Worm (Caenorhabditis elegans): Measurements from ENCODE around the gene B0563.1.

The B0563.1 gene

DNA sequence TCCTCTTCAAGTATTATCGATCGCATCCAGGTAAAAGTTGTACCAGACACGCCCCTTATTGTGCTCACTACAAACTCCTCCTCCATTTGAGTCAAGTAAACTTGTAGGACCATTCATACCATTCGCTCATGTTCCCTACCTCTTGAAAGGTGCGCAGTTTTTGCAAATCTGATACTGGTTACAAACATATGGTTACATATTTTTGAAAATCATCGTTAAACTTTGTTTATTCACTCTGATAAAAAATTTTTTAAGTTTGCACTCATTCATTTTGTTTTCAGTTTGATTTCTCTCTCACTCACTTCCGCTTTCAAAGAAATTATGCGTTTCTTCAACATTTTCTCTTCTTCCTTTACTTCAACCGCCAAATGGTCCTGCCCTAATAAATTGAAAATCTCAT, at the start of gene B0563.1:
Gene B0563.1 (plus strand): TSS at position 301 of the 400 bp plus-strand sequence.
- no peak for TF ChIP-seq unc-62 (GFP tag; optimal IDR thresholded peaks at IDR 0.05)

DNA sequence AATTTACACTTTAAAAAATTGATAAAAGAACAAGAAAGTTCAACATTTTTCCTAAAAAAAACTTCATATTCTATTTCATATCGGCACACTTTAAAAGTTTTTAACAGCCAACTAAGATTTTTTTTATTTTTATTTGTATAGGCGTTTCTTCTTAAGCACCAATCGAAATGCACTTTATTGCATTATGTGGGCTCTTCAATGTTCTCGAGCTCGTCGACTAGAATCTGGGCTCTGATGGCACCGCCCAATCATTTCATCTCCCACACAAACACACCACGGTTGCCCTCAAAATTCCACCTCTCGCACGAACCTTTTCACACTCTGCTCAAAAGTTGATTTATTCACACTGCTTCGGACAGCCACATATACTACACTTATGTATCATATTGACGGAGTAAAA, 33.9 kb upstream of the B0563.1 start, which contains the start of gene B0563.6:
Gene B0563.6 (plus strand): TSS at position 301 of the 400 bp plus-strand sequence.
- TF ChIP-seq unc-62 (GFP tag; optimal IDR thresholded peaks at IDR 0.05): no peak

ce11 chrX:9145848-9146247, 25.5 kb upstream of the B0563.1 start, which contains the start of gene B0563.5:
Gene B0563.5 (plus strand): TSS chrX:9146148.
- TF ChIP-seq unc-62 (GFP tag; optimal IDR thresholded peaks at IDR 0.05): no peak

DNA sequence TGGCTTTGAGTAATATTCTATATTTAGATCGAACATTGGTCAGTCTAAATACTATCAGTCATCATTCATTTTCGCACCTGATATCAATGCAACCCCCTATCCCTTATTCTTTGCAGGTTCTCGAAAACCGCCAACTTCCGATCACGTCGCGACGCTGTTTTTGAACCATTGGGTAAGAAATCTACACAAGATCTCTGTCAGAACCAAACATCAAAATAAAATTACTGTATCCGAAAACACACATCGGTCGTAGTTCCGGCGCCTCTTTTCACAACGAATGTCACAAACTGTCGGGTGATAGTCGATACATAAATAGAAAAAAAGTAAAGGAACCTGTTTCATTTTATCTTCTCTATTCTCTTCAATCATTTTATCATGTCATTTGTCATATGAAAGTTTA, 24.4 kb upstream of the B0563.1 start:
- TF ChIP-seq unc-62 (GFP tag; optimal IDR thresholded peaks at IDR 0.05): no peak

DNA sequence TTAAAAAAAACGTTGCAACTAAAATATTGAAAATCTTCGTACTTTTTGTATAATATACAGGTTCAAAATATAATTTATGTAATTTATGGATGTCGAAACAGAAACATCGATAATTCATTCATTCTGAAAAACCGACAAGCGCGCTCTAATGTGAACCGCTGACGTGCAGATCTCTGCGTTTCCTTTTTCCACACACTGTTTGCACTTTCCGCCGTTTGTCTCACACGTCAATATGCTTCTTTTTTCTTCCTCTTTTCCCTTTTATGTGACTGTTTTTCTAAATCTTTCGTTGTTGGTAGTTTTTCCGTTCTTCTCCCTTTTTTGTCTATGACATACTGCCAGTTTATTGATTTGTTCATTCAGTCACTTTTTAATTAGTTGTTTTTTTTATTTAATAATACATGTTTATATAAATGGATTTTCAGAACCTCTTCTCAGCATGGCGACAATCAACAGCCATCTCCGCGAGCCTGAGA, 21.0 kb upstream of the B0563.1 start, which contains the start of gene tmbi-4:
Gene tmbi-4 (plus strand): TSS at position 426 of the 476 bp plus-strand sequence.
- no peak for TF ChIP-seq unc-62 (GFP tag; optimal IDR thresholded peaks at IDR 0.05)

- TF ChIP-seq unc-62 (GFP tag; optimal IDR thresholded peaks at IDR 0.05): no peak
Measured at ce11 chrX:9154216-9154615, 17.1 kb upstream of the B0563.1 start, which contains the start of gene B0563.7. Gene B0563.7 (minus strand): TSS chrX:9154316.

ce11 chrX:9155751-9156150, 15.6 kb upstream of the B0563.1 start:
- no peak for TF ChIP-seq unc-62 (GFP tag; optimal IDR thresholded peaks at IDR 0.05)

ce11 chrX:9161253-9161904, 10.0 kb upstream of the B0563.1 start:
- TF ChIP-seq unc-62 (GFP tag; optimal IDR thresholded peaks at IDR 0.05): no peak

DNA sequence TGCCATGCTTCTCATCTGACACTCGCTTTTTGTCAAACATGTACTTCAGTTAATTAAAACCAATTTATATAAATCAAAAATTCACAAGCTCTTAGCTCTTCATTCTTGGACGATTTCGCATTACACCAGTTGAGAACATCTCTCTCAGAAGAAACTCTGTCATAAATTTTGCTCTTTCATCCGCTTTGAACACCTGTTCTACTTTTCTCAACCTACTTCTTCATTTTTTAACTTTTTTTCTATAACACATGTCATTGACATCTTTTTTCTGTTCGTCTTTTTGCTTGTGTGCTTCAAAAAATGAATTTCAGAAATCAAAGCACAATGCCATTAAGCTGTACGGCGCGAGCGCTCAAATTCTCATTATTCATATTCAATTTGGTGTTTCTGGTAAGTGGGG, 8.5 kb upstream of the B0563.1 start, which contains the start of gene tsp-11:
Gene tsp-11 (plus strand): TSS at position 301 of the 400 bp plus-strand sequence.
- TF ChIP-seq unc-62 (GFP tag; optimal IDR thresholded peaks at IDR 0.05): no peak

- TF ChIP-seq unc-62 (GFP tag; optimal IDR thresholded peaks at IDR 0.05): no peak
Measured at ce11 chrX:9166921-9167320, 4.4 kb upstream of the B0563.1 start, which contains the start of gene B0563.10. Gene B0563.10 (minus strand): TSS chrX:9167245.

ce11 chrX:9168239-9168638, 3.1 kb upstream of the B0563.1 start, which contains the start of gene B0563.9:
Gene B0563.9 (plus strand): TSS chrX:9168539.
- TF ChIP-seq unc-62 (GFP tag; optimal IDR thresholded peaks at IDR 0.05): no peak

DNA sequence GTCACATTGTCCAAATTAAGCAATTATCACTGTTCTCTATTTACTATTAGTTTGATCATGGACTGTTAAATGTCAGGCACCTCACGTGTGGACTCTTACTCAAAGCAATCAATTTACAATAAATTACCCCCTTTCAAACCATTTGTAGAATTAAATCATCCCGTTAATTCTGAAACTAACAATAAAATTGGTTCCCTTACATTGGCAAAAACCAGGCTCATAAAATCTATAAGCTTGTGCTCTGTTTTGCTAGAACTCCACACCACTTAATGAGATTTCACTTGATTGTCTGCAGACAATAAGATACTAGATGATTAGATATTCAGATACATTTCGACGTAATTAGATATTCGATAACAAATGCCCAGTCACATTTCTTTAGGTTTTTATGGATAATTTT, 1.3 kb upstream of the B0563.1 start:
- TF ChIP-seq unc-62 (GFP tag; optimal IDR thresholded peaks at IDR 0.05): no peak

- TF ChIP-seq unc-62 (GFP tag; optimal IDR thresholded peaks at IDR 0.05): no peak
Measured at ce11 chrX:9172278-9172677, 937 bp downstream of the B0563.1 start, which contains the start of gene B0563.18. Gene B0563.18 (plus strand): TSS chrX:9172578.

- TF ChIP-seq unc-62 (GFP tag; optimal IDR thresholded peaks at IDR 0.05): no peak
Measured at ce11 chrX:9172733-9173132, 1.4 kb downstream of the B0563.1 start.

DNA sequence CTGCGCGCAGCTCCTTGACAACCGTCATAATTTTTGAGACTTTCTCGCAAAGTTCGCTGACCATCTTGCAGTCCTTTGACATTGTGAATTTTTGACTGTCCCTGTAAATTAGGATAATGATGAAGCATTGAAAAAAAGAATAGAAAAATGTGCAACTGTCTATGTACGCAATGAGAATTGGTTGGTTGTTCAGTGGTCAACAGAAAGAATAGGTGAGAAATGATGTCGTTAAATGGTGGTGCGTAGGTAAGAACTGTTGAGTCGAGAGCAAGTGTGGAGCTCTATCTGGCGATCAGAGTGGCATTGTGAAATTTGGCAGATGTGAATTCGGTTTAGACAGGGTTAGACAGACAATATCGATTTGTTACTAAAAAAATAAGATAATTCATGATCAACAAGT, 3.1 kb downstream of the B0563.1 start, which contains the start of gene B0563.8:
Gene B0563.8 (minus strand): TSS at position 101 of the 400 bp plus-strand sequence.
- no peak for TF ChIP-seq unc-62 (GFP tag; optimal IDR thresholded peaks at IDR 0.05)

- no peak for TF ChIP-seq unc-62 (GFP tag; optimal IDR thresholded peaks at IDR 0.05)
Measured at ce11 chrX:9180823-9181222, 9.5 kb downstream of the B0563.1 start, which contains the start of gene Y81B9A.4. Gene Y81B9A.4 (minus strand): TSS chrX:9180923.

- TF ChIP-seq unc-62 (GFP tag; optimal IDR thresholded peaks at IDR 0.05): no peak
Measured at ce11 chrX:9182140-9182539, 10.8 kb downstream of the B0563.1 start, which contains the start of gene Y81B9A.3. Gene Y81B9A.3 (plus strand): TSS chrX:9182440.

Measured in whole organism, dauer.